Worm (Caenorhabditis elegans) whole organism, young adult: Measurements from ENCODE around the gene abu-2.
"Not testable (repeated sequence)": the region's sequence is repeated elsewhere in the genome, so short reads cannot be mapped to it uniquely, and the experiment has no call there.

Experiments used
- B0019.2 ChIP-seq: fragments of 200-800 bp; sonication (Bioruptor generic); conservative IDR thresholded peaks from 2 replicates; pipeline ENCODE4 v1.3.6; 2022; ENCODE audit warnings: missing genetic modification reagents, missing genetic modification characterization, missing compliant biosample characterization
- C17E4.6 ChIP-seq: fragments of 200-800 bp; sonication (Bioruptor generic); IDR thresholded peaks from 2 replicates; pipeline ENCODE4 v1.3.6; 2022; ENCODE audit warnings: missing genetic modification reagents, missing genetic modification characterization, missing compliant biosample characterization
- D2030.7 ChIP-seq: fragments of 200-800 bp; sonication (Bioruptor generic); IDR thresholded peaks from 2 replicates; pipeline ENCODE4 v1.3.6; 2022; ENCODE audit warnings: missing genetic modification reagents, missing genetic modification characterization, missing compliant biosample characterization
- F33H1.4 ChIP-seq: fragments of 200-800 bp; sonication (Bioruptor generic); IDR thresholded peaks from 2 replicates; pipeline ENCODE4 v1.3.6; 2022; ENCODE audit warnings: missing genetic modification reagents, missing genetic modification characterization, missing compliant biosample characterization
- F37B4.10 ChIP-seq: fragments of 200-800 bp; sonication (Bioruptor generic); IDR thresholded peaks from 2 replicates; pipeline ENCODE4 v1.3.6; 2022; ENCODE audit warnings: missing genetic modification characterization, missing compliant biosample characterization
- F39B2.1 ChIP-seq: fragments of 200-800 bp; sonication (Bioruptor generic); IDR thresholded peaks from 2 replicates; pipeline ENCODE4 v1.3.6; 2022; ENCODE audit warnings: missing genetic modification reagents, missing genetic modification characterization, missing compliant biosample characterization
- K11D2.4 ChIP-seq: fragments of 200-800 bp; sonication (Bioruptor generic); IDR thresholded peaks from 2 replicates; pipeline ENCODE4 v1.3.6; 2022; ENCODE audit warnings: missing genetic modification reagents, missing genetic modification characterization, missing compliant biosample characterization
- Y53F4B.3 ChIP-seq: fragments of 200-800 bp; sonication (Bioruptor generic); IDR thresholded peaks from 2 replicates; pipeline ENCODE4 v1.3.6; 2022; ENCODE audit warnings: missing genetic modification reagents, missing genetic modification characterization, missing compliant biosample characterization
- Y53G8AR.9 ChIP-seq: fragments of 200-800 bp; sonication (Bioruptor generic); conservative IDR thresholded peaks from 2 replicates; pipeline ENCODE4 v1.3.6; 2022; ENCODE audit warnings: missing genetic modification reagents, missing genetic modification characterization, missing compliant biosample characterization
- Y56A3A.18 ChIP-seq: fragments of 200-800 bp; sonication (Bioruptor generic); IDR thresholded peaks from 2 replicates; pipeline ENCODE4 v1.3.6; 2022; ENCODE audit warnings: missing genetic modification reagents, missing genetic modification characterization, missing compliant biosample characterization
- Y67H2A.10 ChIP-seq: fragments of 200-800 bp; sonication (Bioruptor generic); conservative IDR thresholded peaks from 2 replicates; pipeline ENCODE4 v1.3.6; 2022; ENCODE audit warnings: missing genetic modification reagents, missing genetic modification characterization, missing compliant biosample characterization
- Y79H2A.3 ChIP-seq: fragments of 200-800 bp; sonication (Bioruptor generic); conservative IDR thresholded peaks from 2 replicates; pipeline ENCODE4 v1.3.6; 2022; ENCODE audit warnings: missing genetic modification reagents, missing genetic modification characterization, missing compliant biosample characterization
- Y95B8A.8 ChIP-seq: fragments of 200-800 bp; sonication (Bioruptor generic); IDR thresholded peaks from 2 replicates; pipeline ENCODE4 v1.3.6; 2022; ENCODE audit warnings: missing genetic modification reagents, missing genetic modification characterization, missing compliant biosample characterization
- aptf-2 ChIP-seq: fragments of 200-800 bp; sonication (Bioruptor generic); conservative IDR thresholded peaks from 2 replicates; pipeline ENCODE4 v1.3.6; 2022; ENCODE audit warnings: missing genetic modification reagents, missing genetic modification characterization, missing compliant biosample characterization
- aptf-3 ChIP-seq: fragments of 200-800 bp; sonication (Bioruptor generic); IDR thresholded peaks from 2 replicates; pipeline ENCODE4 v1.3.6; 2022; ENCODE audit warnings: missing genetic modification characterization, missing compliant biosample characterization
- attf-3 ChIP-seq: fragments of 200-800 bp; sonication (Bioruptor generic); conservative IDR thresholded peaks from 2 replicates; pipeline ENCODE4 v1.3.6; 2022; ENCODE audit warnings: missing genetic modification reagents, missing genetic modification characterization, missing compliant biosample characterization
- attf-6 ChIP-seq: fragments of 200-800 bp; sonication (Bioruptor generic); IDR thresholded peaks from 2 replicates; pipeline ENCODE4 v1.3.6; 2022; ENCODE audit warnings: missing genetic modification reagents, missing genetic modification characterization, missing compliant biosample characterization
- bed-1 ChIP-seq: fragments of 200-800 bp; sonication (Bioruptor generic); IDR thresholded peaks from 2 replicates; pipeline ENCODE4 v1.3.6; 2022; ENCODE audit warnings: missing genetic modification reagents, missing genetic modification characterization, missing compliant biosample characterization
- cebp-1 ChIP-seq, 2 experiments: fragments of 200-800 bp in 1 of 2; sonication (Bioruptor generic) in 1 of 2; sonication (generic microtip) in 1 of 2; IDR thresholded peaks in 1 of 2; optimal IDR thresholded peaks in 1 of 2; 2 replicates each; pipeline versions ENCODE4 v1.3.6 to Lab custom; 2017 to 2022; ENCODE audit warnings: missing compliant biosample characterization in 2 of 2, missing genetic modification characterization in 2 of 2, mild to moderate bottlenecking in 1 of 2, missing genetic modification reagents in 1 of 2, moderate library complexity in 1 of 2
- cebp-2 ChIP-seq: fragments of 200-800 bp; sonication (Bioruptor generic); IDR thresholded peaks from 2 replicates; pipeline ENCODE4 v1.3.6; 2022; ENCODE audit warnings: missing genetic modification characterization, missing compliant biosample characterization
- ceh-100 ChIP-seq: fragments of 200-800 bp; sonication (Bioruptor generic); IDR thresholded peaks from 2 replicates; pipeline ENCODE4 v1.3.6; 2022; ENCODE audit warnings: missing genetic modification reagents, missing genetic modification characterization, missing compliant biosample characterization
- ceh-40 ChIP-seq: fragments of 200-800 bp; sonication (Bioruptor generic); IDR thresholded peaks from 2 replicates; pipeline ENCODE4 v1.3.6; 2022; ENCODE audit warnings: missing genetic modification characterization, missing compliant biosample characterization
- ceh-58 ChIP-seq: fragments of 200-800 bp; sonication (Bioruptor generic); IDR thresholded peaks from 2 replicates; pipeline ENCODE4 v1.3.6; 2022; ENCODE audit warnings: missing genetic modification characterization, missing compliant biosample characterization
- ceh-91 ChIP-seq: fragments of 200-800 bp; sonication (Bioruptor generic); IDR thresholded peaks from 2 replicates; pipeline ENCODE4 v1.3.6; 2022; ENCODE audit warnings: missing genetic modification reagents, missing genetic modification characterization, missing compliant biosample characterization
- dox-1 ChIP-seq: fragments of 200-800 bp; sonication (Bioruptor generic); IDR thresholded peaks from 2 replicates; pipeline ENCODE4 v1.3.6; 2022; ENCODE audit warnings: missing genetic modification reagents, missing genetic modification characterization, missing compliant biosample characterization
- egl-18 ChIP-seq: fragments of 200-800 bp; sonication (Bioruptor generic); IDR thresholded peaks from 2 replicates; pipeline ENCODE4 v1.3.6; 2022; ENCODE audit warnings: missing genetic modification reagents, missing genetic modification characterization, missing compliant biosample characterization
- egl-44 ChIP-seq: fragments of 200-800 bp; sonication (Bioruptor generic); IDR thresholded peaks from 2 replicates; pipeline ENCODE4 v1.3.6; 2022; ENCODE audit warnings: missing genetic modification reagents, missing genetic modification characterization, missing compliant biosample characterization
- egrh-3 ChIP-seq: fragments of 200-800 bp; sonication (Bioruptor generic); IDR thresholded peaks from 2 replicates; pipeline ENCODE4 v1.3.6; 2022; ENCODE audit warnings: missing genetic modification reagents, missing genetic modification characterization, missing compliant biosample characterization
- ekl-4 ChIP-seq: fragments of 200-800 bp; sonication (Bioruptor generic); IDR thresholded peaks from 2 replicates; pipeline ENCODE4 v1.3.6; 2022; ENCODE audit warnings: missing genetic modification reagents, missing genetic modification characterization, missing compliant biosample characterization
- hmg-20 ChIP-seq: fragments of 200-800 bp; sonication (Bioruptor generic); IDR thresholded peaks from 2 replicates; pipeline ENCODE4 v1.3.6; 2022; ENCODE audit warnings: missing genetic modification reagents, missing genetic modification characterization, missing compliant biosample characterization
- hsf-1 ChIP-seq: fragments of 200-800 bp; sonication (Bioruptor generic); IDR thresholded peaks from 2 replicates; pipeline ENCODE4 v1.3.6; 2022; ENCODE audit warnings: missing genetic modification reagents, missing genetic modification characterization, missing compliant biosample characterization
- lag-1 ChIP-seq: fragments of 200-800 bp; sonication (Bioruptor generic); IDR thresholded peaks from 2 replicates; pipeline ENCODE4 v1.3.6; 2022; ENCODE audit warnings: missing genetic modification reagents, missing genetic modification characterization, missing compliant biosample characterization
- let-526 ChIP-seq: fragments of 200-800 bp; sonication (Bioruptor generic); IDR thresholded peaks from 2 replicates; pipeline ENCODE4 v1.3.6; 2022; ENCODE audit warnings: missing genetic modification reagents, missing genetic modification characterization, missing compliant biosample characterization
- lin-26 ChIP-seq: fragments of 200-800 bp; sonication (Bioruptor generic); IDR thresholded peaks from 2 replicates; pipeline ENCODE4 v1.3.6; 2022; ENCODE audit warnings: missing genetic modification reagents, missing genetic modification characterization, missing compliant biosample characterization
- madf-3 ChIP-seq: fragments of 200-800 bp; sonication (Bioruptor generic); IDR thresholded peaks from 2 replicates; pipeline ENCODE4 v1.3.6; 2022; ENCODE audit warnings: missing genetic modification reagents, missing genetic modification characterization, missing compliant biosample characterization
- madf-6 ChIP-seq: fragments of 200-800 bp; sonication (Bioruptor generic); IDR thresholded peaks from 2 replicates; pipeline ENCODE4 v1.3.6; 2022; ENCODE audit warnings: missing genetic modification reagents, missing genetic modification characterization, missing compliant biosample characterization
- madf-8 ChIP-seq: fragments of 200-800 bp; sonication (Bioruptor generic); conservative IDR thresholded peaks from 2 replicates; pipeline ENCODE4 v1.3.6; 2022; ENCODE audit warnings: missing genetic modification reagents, missing genetic modification characterization, missing compliant biosample characterization
- mcd-1 ChIP-seq: fragments of 200-800 bp; sonication (Bioruptor generic); IDR thresholded peaks from 2 replicates; pipeline ENCODE4 v1.3.6; 2022; ENCODE audit warnings: missing genetic modification reagents, missing genetic modification characterization, missing compliant biosample characterization
- nfya-2 ChIP-seq: fragments of 200-800 bp; sonication (Bioruptor generic); IDR thresholded peaks from 2 replicates; pipeline ENCODE4 v1.3.6; 2022; ENCODE audit warnings: missing genetic modification reagents, missing genetic modification characterization, missing compliant biosample characterization
- nfyb-1 ChIP-seq: fragments of 200-800 bp; sonication (Bioruptor generic); IDR thresholded peaks from 2 replicates; pipeline ENCODE4 v1.3.6; 2022; ENCODE audit warnings: missing genetic modification reagents, missing genetic modification characterization, missing compliant biosample characterization
- nhr-120 ChIP-seq: fragments of 200-800 bp; sonication (Bioruptor generic); IDR thresholded peaks from 2 replicates; pipeline ENCODE4 v1.3.6; 2022; ENCODE audit warnings: missing genetic modification characterization, missing compliant biosample characterization
- pbrm-1 ChIP-seq: fragments of 200-800 bp; sonication (Bioruptor generic); IDR thresholded peaks from 2 replicates; pipeline ENCODE4 v1.3.6; 2022; ENCODE audit warnings: missing genetic modification reagents, missing genetic modification characterization, missing compliant biosample characterization
- rcor-1 ChIP-seq: fragments of 200-800 bp; sonication (Bioruptor generic); IDR thresholded peaks from 2 replicates; pipeline ENCODE4 v1.3.6; 2022; ENCODE audit warnings: missing genetic modification reagents, missing genetic modification characterization, missing compliant biosample characterization
- ztf-25 ChIP-seq: fragments of 200-800 bp; sonication (Bioruptor generic); IDR thresholded peaks from 2 replicates; pipeline ENCODE4 v1.3.6; 2022; ENCODE audit warnings: missing genetic modification reagents, missing genetic modification characterization, missing compliant biosample characterization
- ztf-28 ChIP-seq: fragments of 200-800 bp; sonication (Bioruptor generic); IDR thresholded peaks from 2 replicates; pipeline ENCODE4 v1.3.6; 2022; ENCODE audit warnings: missing genetic modification reagents, missing genetic modification characterization, missing compliant biosample characterization
- ztf-6 ChIP-seq: fragments of 200-800 bp; sonication (Bioruptor generic); IDR thresholded peaks from 2 replicates; pipeline ENCODE4 v1.3.6; 2022; ENCODE audit warnings: missing genetic modification reagents, missing genetic modification characterization, missing compliant biosample characterization

Gene abu-2

DNA sequence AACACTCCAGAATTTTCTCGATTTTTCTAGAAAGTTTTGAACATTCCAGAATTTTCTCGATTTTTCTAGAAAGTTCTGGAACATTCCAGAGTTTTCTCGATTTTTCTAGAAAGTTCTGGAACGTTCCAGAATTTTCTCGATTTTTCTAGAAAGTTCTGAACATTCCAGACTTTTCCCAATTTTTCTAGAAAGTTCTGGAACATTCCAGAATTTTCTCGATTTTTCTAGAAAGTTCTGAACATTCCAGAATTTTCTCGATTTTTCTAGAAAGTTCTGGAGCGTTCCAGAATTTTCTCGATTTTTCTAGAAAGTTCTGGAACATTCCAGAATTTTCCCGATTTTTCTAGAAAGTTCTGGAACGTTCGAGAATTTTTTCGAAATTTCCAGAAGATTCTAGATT, 35.4 kb downstream of the abu-2 start:
- TF ChIP-seq ztf-6 (GFP tag; lab: Robert Waterston, UW) (peak; percentile 97), pbrm-1 (GFP tag; lab: Robert Waterston, UW) (peak; percentile 96), B0019.2 (GFP tag; lab: Robert Waterston, UW) (peak; percentile 98), ceh-91 (GFP tag; lab: Robert Waterston, UW) (peak; percentile 85), cebp-1 (GFP tag; IDR thresholded peaks at IDR 0.05; lab: Robert Waterston, UW) (peak; percentile 91), Y56A3A.18 (peak; percentile 99), Y53G8AR.9 (peak; percentile 95), hmg-20 (GFP tag; lab: Robert Waterston, UW) (peak; percentile 31; the same call in 1 of the 2 replicates), nfyb-1 (GFP tag; lab: Robert Waterston, UW) (peak; percentile 96), attf-3 (peak; percentile 63), let-526 (peak; percentile 100), egrh-3 (GFP tag; lab: Robert Waterston, UW) (peak; percentile 96), F39B2.1 (GFP tag; lab: Robert Waterston, UW) (peak; percentile 95), madf-8 (GFP tag; lab: Robert Waterston, UW) (peak; percentile 70), madf-3 (GFP tag; lab: Robert Waterston, UW) (peak; percentile 97), Y79H2A.3 (GFP tag; lab: Robert Waterston, UW) (peak; percentile 99), ztf-28 (GFP tag; lab: Robert Waterston, UW) (peak; percentile 82; the same call in 1 of the 2 replicates), C17E4.6 (GFP tag; lab: Robert Waterston, UW) (peak; percentile 92), Y53F4B.3 (GFP tag; lab: Robert Waterston, UW) (peak; percentile 98), lin-26 (GFP tag; lab: Robert Waterston, UW) (peak; percentile 84), hsf-1 (GFP tag; lab: Robert Waterston, UW) (peak; percentile 100), egl-18 (GFP tag; lab: Robert Waterston, UW) (peak; percentile 97), mcd-1 (GFP tag; lab: Robert Waterston, UW) (peak; percentile 61), ceh-100 (GFP tag; lab: Robert Waterston, UW) (peak; percentile 89), ceh-40 (peak; percentile 97), K11D2.4 (GFP tag; lab: Robert Waterston, UW) (peak; percentile 75), rcor-1 (peak; percentile 99), ztf-25 (GFP tag; lab: Robert Waterston, UW) (peak; percentile 97), cebp-2 (GFP tag; lab: Robert Waterston, UW) (peak; percentile 93), Y67H2A.10 (GFP tag; lab: Robert Waterston, UW) (peak; percentile 94), lag-1 (GFP tag; lab: Robert Waterston, UW) (peak; percentile 93), ceh-58 (GFP tag; lab: Robert Waterston, UW) (peak; percentile 98), F37B4.10 (GFP tag; lab: Robert Waterston, UW) (peak; percentile 95; the same call in 1 of the 2 replicates), ekl-4 (GFP tag; lab: Robert Waterston, UW) (peak; percentile 98), nhr-120 (GFP tag; lab: Robert Waterston, UW) (peak; percentile 94; the same call in 1 of the 2 replicates), madf-6 (GFP tag; lab: Robert Waterston, UW) (peak; percentile 91), egl-44 (GFP tag; lab: Robert Waterston, UW) (peak; percentile 98), attf-6 (GFP tag; lab: Robert Waterston, UW) (peak; percentile 99), Y95B8A.8 (GFP tag; lab: Robert Waterston, UW) (peak; percentile 99), bed-1 (GFP tag; lab: Robert Waterston, UW) (peak; percentile 99), nfya-2 (peak; percentile 95), D2030.7 (GFP tag; lab: Robert Waterston, UW) (peak; percentile 99), dox-1 (peak; percentile 100), F33H1.4 (peak; percentile 72), aptf-2 (GFP tag; lab: Robert Waterston, UW) (peak; percentile 91), aptf-3 (GFP tag; lab: Robert Waterston, UW) (peak; percentile 100)
- not testable (repeated sequence) for TF ChIP-seq cebp-1 (tag; optimal IDR thresholded peaks at IDR 0.05; lab: Kevin White, UChicago)
